Worm (Caenorhabditis elegans): ENCODE data around the gene pitr-4.

DNA sequence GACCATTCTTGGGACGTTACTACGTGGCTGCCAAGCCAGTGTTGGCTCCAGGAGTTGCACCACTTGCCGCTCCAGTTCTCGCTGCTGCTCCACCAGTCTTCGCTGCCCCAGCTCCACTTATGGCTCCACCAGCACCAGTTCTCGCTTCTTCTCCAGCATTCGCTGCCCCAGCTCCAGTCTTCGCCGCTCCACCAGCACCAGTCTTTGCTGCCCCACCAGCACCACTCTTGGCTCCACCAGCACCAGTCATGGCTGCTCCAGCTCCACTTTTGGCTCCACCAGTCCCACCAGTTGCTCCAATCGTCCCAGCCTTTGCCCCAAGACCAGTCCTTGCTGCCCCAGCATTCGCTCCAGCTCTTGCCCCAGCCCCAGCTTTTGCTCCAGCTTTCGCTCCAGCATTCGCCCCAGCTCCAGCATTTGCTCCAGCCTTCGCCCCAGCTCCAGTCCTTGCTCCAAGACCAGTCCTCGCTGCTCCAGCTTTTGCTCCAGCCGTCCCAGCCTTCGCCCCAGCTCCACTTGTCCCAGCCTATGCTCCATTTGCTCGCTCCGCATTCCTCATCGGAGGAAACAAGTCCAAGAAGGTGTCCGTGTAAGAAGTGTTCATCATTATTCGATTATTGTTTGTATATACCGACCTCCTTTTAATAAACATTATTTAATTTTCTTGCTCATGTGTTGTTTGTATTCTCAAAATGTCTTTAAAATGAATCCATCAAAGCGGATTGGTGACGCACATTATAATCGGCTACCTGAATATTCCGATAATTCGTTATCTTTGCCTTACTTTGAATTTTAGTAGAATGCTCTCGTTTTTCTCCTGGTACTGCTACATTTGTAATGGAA is 35.6 kb downstream of the pitr-4 start, which contains the start of gene T06E4.7:
- TF ChIP-seq pha-4 (tag; optimal IDR thresholded peaks at IDR 0.05) (no peak), rcor-1 (GFP tag; IDR thresholded peaks at IDR 0.05) (no peak), madf-6 (GFP tag; IDR thresholded peaks at IDR 0.05) (no peak), dox-1 (GFP tag; IDR thresholded peaks at IDR 0.05) (0 out of 2 replicates have a peak, but pooled peaks have one; percentile 34), Y95B8A.8 (GFP tag; IDR thresholded peaks at IDR 0.05) (no peak), ztf-3 (GFP tag; optimal IDR thresholded peaks at IDR 0.05) (no peak), egl-44 (GFP tag; IDR thresholded peaks at IDR 0.05) (no peak), snpc-4 (GFP tag; optimal IDR thresholded peaks at IDR 0.05) (no peak), snpc-4 (tag; optimal IDR thresholded peaks at IDR 0.05) (no peak), atf-7 (tag; optimal IDR thresholded peaks at IDR 0.05) (no peak), lin-54 (GFP tag; optimal IDR thresholded peaks at IDR 0.05) (no peak), zfh-2 (GFP tag; conservative IDR thresholded peaks at IDR 0.05) (peak; percentile 93), ama-1 (optimal IDR thresholded peaks at IDR 0.05) (no peak), ama-1 (GFP tag; optimal IDR thresholded peaks at IDR 0.05) (no peak), ZK185.1 (tag; optimal IDR thresholded peaks at IDR 0.05; ENCODE audit: poor library complexity, severe bottlenecking) (no peak)

Data from whole organism, young adult.